Worm (Caenorhabditis elegans): ENCODE measurements around the gene ZK795.3.

Gene ZK795.3

ce11 chrIV:12540242-12540641 lies 18.9 kb upstream of the ZK795.3 start:
- TF ChIP-seq zip-8 (tag; optimal IDR thresholded peaks at IDR 0.05) (no peak), nhr-76 (tag; optimal IDR thresholded peaks at IDR 0.05) (no peak), nhr-28 (tag; optimal IDR thresholded peaks at IDR 0.05) (no peak), sptf-1 (tag; optimal IDR thresholded peaks at IDR 0.05) (no peak), drap-1 (GFP tag; optimal IDR thresholded peaks at IDR 0.05) (no peak), ham-2 (GFP tag; optimal IDR thresholded peaks at IDR 0.05) (no peak), nhr-237 (tag; optimal IDR thresholded peaks at IDR 0.05) (no peak), mls-2 (tag; optimal IDR thresholded peaks at IDR 0.05) (no peak), ceh-43 (GFP tag; optimal IDR thresholded peaks at IDR 0.05) (no peak), elt-3 (tag; optimal IDR thresholded peaks at IDR 0.05) (no peak), nhr-12 (tag; optimal IDR thresholded peaks at IDR 0.05) (no peak), M03D4.4 (tag; optimal IDR thresholded peaks at IDR 0.05) (no peak), lin-13 (tag; optimal IDR thresholded peaks at IDR 0.05) (no peak), unc-62 (GFP tag; optimal IDR thresholded peaks at IDR 0.05) (no peak)

ce11 chrIV:12542011-12542410 lies 17.2 kb upstream of the ZK795.3 start, which contains the start of gene ham-1:
TSS of gene ham-1 (plus strand) at chrIV:12542183.
- TF ChIP-seq drap-1 (GFP tag; optimal IDR thresholded peaks at IDR 0.05) (no peak), zip-8 (tag; optimal IDR thresholded peaks at IDR 0.05) (no peak), lsy-2 (tag; optimal IDR thresholded peaks at IDR 0.05) (no peak), ceh-43 (GFP tag; optimal IDR thresholded peaks at IDR 0.05) (no peak), lin-32 (GFP tag; optimal IDR thresholded peaks at IDR 0.05) (no peak), M03D4.4 (tag; optimal IDR thresholded peaks at IDR 0.05) (no peak)

ce11 chrIV:12544624-12545023 lies 14.5 kb upstream of the ZK795.3 start:
- TF ChIP-seq zip-8 (tag; optimal IDR thresholded peaks at IDR 0.05) (peak; percentile 30), snpc-4 (tag; optimal IDR thresholded peaks at IDR 0.05) (no peak), ceh-83 (GFP tag; optimal IDR thresholded peaks at IDR 0.05) (no peak), mls-2 (tag; optimal IDR thresholded peaks at IDR 0.05) (no peak), nhr-2 (tag; optimal IDR thresholded peaks at IDR 0.05) (peak; percentile 66), nhr-12 (tag; optimal IDR thresholded peaks at IDR 0.05) (no peak), mab-5 (tag; optimal IDR thresholded peaks at IDR 0.05) (no peak), ceh-43 (GFP tag; optimal IDR thresholded peaks at IDR 0.05) (peak; percentile 39)

ce11 chrIV:12545393-12545792 lies 13.8 kb upstream of the ZK795.3 start:
- TF ChIP-seq ces-1 (GFP tag; optimal IDR thresholded peaks at IDR 0.05) = peak; percentile 57
- no peak for TF ChIP-seq M03D4.4 (tag; optimal IDR thresholded peaks at IDR 0.05)

ce11 chrIV:12545902-12546301 lies 13.3 kb upstream of the ZK795.3 start:
- TF ChIP-seq cnd-1 (tag; optimal IDR thresholded peaks at IDR 0.05) (peak; percentile 58), sptf-1 (tag; optimal IDR thresholded peaks at IDR 0.05) (no peak), mab-5 (tag; optimal IDR thresholded peaks at IDR 0.05) (no peak), lin-13 (tag; optimal IDR thresholded peaks at IDR 0.05) (no peak), nhr-76 (tag; optimal IDR thresholded peaks at IDR 0.05) (no peak), unc-62 (GFP tag; optimal IDR thresholded peaks at IDR 0.05) (no peak), nhr-2 (tag; optimal IDR thresholded peaks at IDR 0.05) (no peak), lsy-2 (tag; optimal IDR thresholded peaks at IDR 0.05) (no peak), unc-120 (tag; optimal IDR thresholded peaks at IDR 0.05; ENCODE audit: poor library complexity, severe bottlenecking) (no peak), flh-1 (GFP tag; optimal IDR thresholded peaks at IDR 0.05) (no peak), ceh-39 (tag; optimal IDR thresholded peaks at IDR 0.05) (no peak), ceh-43 (GFP tag; optimal IDR thresholded peaks at IDR 0.05) (peak; percentile 47), elt-3 (tag; optimal IDR thresholded peaks at IDR 0.05) (no peak), blmp-1 (tag; optimal IDR thresholded peaks at IDR 0.05) (no peak), mls-2 (tag; optimal IDR thresholded peaks at IDR 0.05) (peak; percentile 46), drap-1 (GFP tag; optimal IDR thresholded peaks at IDR 0.05) (no peak), unc-39 (tag; optimal IDR thresholded peaks at IDR 0.05) (no peak), nhr-237 (tag; optimal IDR thresholded peaks at IDR 0.05) (no peak), snpc-4 (tag; optimal IDR thresholded peaks at IDR 0.05) (no peak), hlh-1 (tag; optimal IDR thresholded peaks at IDR 0.05) (no peak), M03D4.4 (tag; optimal IDR thresholded peaks at IDR 0.05) (no peak), zip-8 (tag; optimal IDR thresholded peaks at IDR 0.05) (peak; percentile 97), ham-2 (GFP tag; optimal IDR thresholded peaks at IDR 0.05) (no peak), nhr-12 (tag; optimal IDR thresholded peaks at IDR 0.05) (no peak), nhr-28 (tag; optimal IDR thresholded peaks at IDR 0.05) (no peak), ceh-83 (GFP tag; optimal IDR thresholded peaks at IDR 0.05) (peak; percentile 44), ces-1 (GFP tag; optimal IDR thresholded peaks at IDR 0.05) (no peak), tbx-8 (GFP tag; optimal IDR thresholded peaks at IDR 0.05) (no peak), bed-3 (GFP tag; optimal IDR thresholded peaks at IDR 0.05) (no peak)

Data from whole organism, mixed stage, embryonic.